Worm (Caenorhabditis elegans) whole organism, young adult: ENCODE measurements around the gene tif-1A.

Experiments used
- Y53G8AR.9 ChIP-seq: fragments of 200-800 bp; sonication (Bioruptor generic); conservative IDR thresholded peaks from 2 replicates; pipeline ENCODE4 v1.3.6; 2022; ENCODE audit warnings: missing genetic modification reagents, missing genetic modification characterization, missing compliant biosample characterization
- Y79H2A.3 ChIP-seq: fragments of 200-800 bp; sonication (Bioruptor generic); conservative IDR thresholded peaks from 2 replicates; pipeline ENCODE4 v1.3.6; 2022; ENCODE audit warnings: missing genetic modification reagents, missing genetic modification characterization, missing compliant biosample characterization
- ceh-100 ChIP-seq: fragments of 200-800 bp; sonication (Bioruptor generic); IDR thresholded peaks from 2 replicates; pipeline ENCODE4 v1.3.6; 2022; ENCODE audit warnings: missing genetic modification reagents, missing genetic modification characterization, missing compliant biosample characterization
- hlh-12 ChIP-seq: sonication (generic microtip); optimal IDR thresholded peaks from 2 replicates; lab custom pipeline; 2016; ENCODE audit warnings: missing genetic modification characterization, missing compliant biosample characterization
- hmg-20 ChIP-seq: fragments of 200-800 bp; sonication (Bioruptor generic); IDR thresholded peaks from 2 replicates; pipeline ENCODE4 v1.3.6; 2022; ENCODE audit warnings: missing genetic modification reagents, missing genetic modification characterization, missing compliant biosample characterization
- madf-10 ChIP-seq: sonication (generic microtip); optimal IDR thresholded peaks from 2 replicates; lab custom pipeline; 2016; ENCODE audit warnings: mild to moderate bottlenecking, missing genetic modification characterization, missing compliant biosample characterization
- madf-3 ChIP-seq: fragments of 200-800 bp; sonication (Bioruptor generic); IDR thresholded peaks from 2 replicates; pipeline ENCODE4 v1.3.6; 2022; ENCODE audit warnings: missing genetic modification reagents, missing genetic modification characterization, missing compliant biosample characterization
- mcd-1 ChIP-seq: fragments of 200-800 bp; sonication (Bioruptor generic); IDR thresholded peaks from 2 replicates; pipeline ENCODE4 v1.3.6; 2022; ENCODE audit warnings: missing genetic modification reagents, missing genetic modification characterization, missing compliant biosample characterization
- nhr-27 ChIP-seq: fragments of 200-800 bp; sonication (Bioruptor generic); optimal IDR thresholded peaks from 2 replicates; lab custom pipeline; 2018; ENCODE audit warnings: mild to moderate bottlenecking, missing genetic modification characterization, moderate library complexity, missing compliant biosample characterization
- snpc-4 ChIP-seq, 5 experiments: fragments of 150-350 bp in 1 of 5; sonication (generic microtip) in 4 of 5; optimal IDR thresholded peaks; 2 replicates each; lab custom pipeline; 2014 to 2018; ENCODE audit warnings: missing genetic modification characterization in 5 of 5, missing biosample characterization in 3 of 5, antibody characterized with exemption in 2 of 5, mild to moderate bottlenecking in 2 of 5, missing compliant biosample characterization in 2 of 5, missing genotype in 2 of 5, moderate library complexity in 2 of 5, missing genetic modification reagents in 1 of 5
- ztf-26 ChIP-seq: sonication (generic microtip); optimal IDR thresholded peaks from 2 replicates; lab custom pipeline; 2017; ENCODE audit warnings: missing genetic modification characterization, missing compliant biosample characterization

DNA sequence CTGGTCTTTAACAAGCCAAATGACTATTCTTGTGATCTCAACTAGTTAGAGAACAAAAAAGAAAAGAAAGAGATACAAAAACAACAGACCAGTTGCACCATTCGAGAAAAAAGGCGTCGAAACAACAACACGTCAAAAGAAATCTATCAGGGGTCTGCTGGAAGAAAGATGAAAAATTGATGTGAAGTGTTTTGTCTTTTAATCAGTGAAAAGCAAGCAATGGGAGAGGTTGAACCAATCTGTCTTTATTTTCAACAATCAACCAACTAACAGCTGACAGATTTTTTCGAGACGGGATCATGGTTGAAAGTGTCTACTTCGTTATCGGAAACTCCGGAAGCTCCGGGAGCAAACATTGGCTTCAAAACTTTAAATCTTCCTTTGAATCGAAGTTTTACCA is 9.5 kb downstream of the tif-1A start:
- TF ChIP-seq madf-10 (tag; lab: Kevin White, UChicago) (no peak), Y53G8AR.9 (GFP tag; lab: Robert Waterston, UW) (no peak), hmg-20 (GFP tag; lab: Robert Waterston, UW) (no peak), hlh-12 (no peak), nhr-27 (tag; lab: Kevin White, UChicago) (no peak), Y79H2A.3 (GFP tag; lab: Robert Waterston, UW) (no peak), ztf-26 (tag; lab: Kevin White, UChicago) (no peak), madf-3 (GFP tag; lab: Robert Waterston, UW) (no peak), mcd-1 (no peak), snpc-4 (GFP tag; optimal IDR thresholded peaks at IDR 0.05; lab: Kevin White, UChicago) (no peak), snpc-4 (tag; optimal IDR thresholded peaks at IDR 0.05; lab: Kevin White, UChicago) (no peak), ceh-100 (GFP tag; lab: Robert Waterston, UW) (no peak)
